Worm (Caenorhabditis elegans) whole organism, early embryonic: Measurements from ENCODE around the gene dpy-27.

Source experiments
- B0310.2 ChIP-seq: sonication (generic microtip); optimal IDR thresholded peaks from 2 replicates; lab custom pipeline; 2016; ENCODE audit warnings: mild to moderate bottlenecking, missing genetic modification characterization, missing compliant biosample characterization
- F13C5.2 ChIP-seq: sonication (generic microtip); optimal IDR thresholded peaks from 2 replicates; lab custom pipeline; 2017; ENCODE audit warnings: mild to moderate bottlenecking, missing genetic modification characterization, inconsistent platforms, missing compliant biosample characterization
- aly-1 ChIP-seq: sonication (generic microtip); optimal IDR thresholded peaks from 2 replicates; lab custom pipeline; 2016; ENCODE audit warnings: missing genetic modification characterization, missing compliant biosample characterization
- ama-1 ChIP-seq: fragments of 150-350 bp; optimal IDR thresholded peaks from 2 replicates; lab custom pipeline; 2014
- ceh-13 ChIP-seq: fragments of 200-800 bp; sonication (Bioruptor generic); optimal IDR thresholded peaks from 2 replicates; lab custom pipeline; 2018; ENCODE audit warnings: mild to moderate bottlenecking, missing genetic modification characterization, missing compliant biosample characterization
- ceh-36 ChIP-seq: sonication (generic microtip); optimal IDR thresholded peaks from 2 replicates; lab custom pipeline; 2016; ENCODE audit warnings: missing genetic modification characterization, inconsistent platforms, missing compliant biosample characterization
- ets-7 ChIP-seq: sonication (generic microtip); optimal IDR thresholded peaks from 2 replicates; lab custom pipeline; 2016; ENCODE audit warnings: missing genotype, missing genetic modification characterization, missing compliant biosample characterization
- flt-1 ChIP-seq: fragments of 200-800 bp; sonication (Bioruptor generic); IDR thresholded peaks from 2 replicates; pipeline ENCODE4 v1.3.6; 2022; ENCODE audit warnings: missing genetic modification characterization, missing compliant biosample characterization
- hmbx-1 ChIP-seq: sonication (generic microtip); optimal IDR thresholded peaks from 2 replicates; lab custom pipeline; 2016; ENCODE audit warnings: mild to moderate bottlenecking, missing genetic modification characterization, missing compliant biosample characterization
- hmg-4 ChIP-seq: fragments of 200-800 bp; sonication (Bioruptor generic); optimal IDR thresholded peaks from 2 replicates; lab custom pipeline; 2018; ENCODE audit warnings: mild to moderate bottlenecking, missing genetic modification characterization, missing compliant biosample characterization
- hnd-1 ChIP-seq: sonication (generic microtip); optimal IDR thresholded peaks from 2 replicates; lab custom pipeline; 2016; ENCODE audit warnings: missing genetic modification characterization, missing compliant biosample characterization
- pes-1 ChIP-seq: fragments of 200-800 bp; sonication (Bioruptor generic); IDR thresholded peaks from 2 replicates; pipeline ENCODE4 v1.3.6; 2022; ENCODE audit warnings: missing genetic modification reagents, missing genetic modification characterization, missing compliant biosample characterization
- scrt-1 ChIP-seq: fragments of 200-800 bp; sonication (Bioruptor generic); IDR thresholded peaks from 2 replicates; pipeline ENCODE4 v1.3.6; 2022; ENCODE audit warnings: missing genetic modification characterization, missing compliant biosample characterization
- sea-1 ChIP-seq: fragments of 200-800 bp; sonication (Bioruptor generic); conservative IDR thresholded peaks from 2 replicates; pipeline ENCODE4 v1.3.6; 2022; ENCODE audit warnings: missing genetic modification characterization, missing compliant biosample characterization
- tbx-11 ChIP-seq: fragments of 200-800 bp; sonication (Bioruptor generic); IDR thresholded peaks from 2 replicates; pipeline ENCODE4 v1.3.6; 2022; ENCODE audit warnings: missing genetic modification characterization, missing compliant biosample characterization
- tbx-37 ChIP-seq: fragments of 200-800 bp; sonication (Bioruptor generic); conservative IDR thresholded peaks from 2 replicates; pipeline ENCODE4 v1.3.6; 2022; ENCODE audit warnings: missing genetic modification reagents, missing genetic modification characterization, missing compliant biosample characterization
- tra-4 ChIP-seq: sonication (generic microtip); optimal IDR thresholded peaks from 2 replicates; lab custom pipeline; 2017; ENCODE audit warnings: missing genetic modification characterization, missing compliant biosample characterization

Gene dpy-27

DNA sequence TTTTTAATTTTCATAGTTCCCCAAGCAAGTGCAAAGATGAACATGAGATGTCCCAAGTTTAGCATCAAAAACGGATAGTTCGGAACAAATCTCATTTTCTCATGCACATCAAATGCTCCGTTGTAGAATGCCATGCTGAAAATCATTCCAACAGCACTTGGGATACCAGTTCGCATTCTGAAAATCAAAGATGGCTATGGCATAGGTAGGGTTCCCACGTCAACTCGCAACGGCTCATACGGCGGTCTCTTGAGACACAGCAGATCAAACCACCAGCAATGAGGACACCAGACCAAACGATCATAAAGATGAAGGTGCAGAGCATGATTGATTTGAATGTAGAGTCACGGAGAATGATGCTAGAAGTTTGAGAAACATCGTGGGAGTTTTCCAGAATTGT is 16.4 kb downstream of the dpy-27 start:
- TF ChIP-seq hnd-1 (tag; lab: Kevin White, UChicago): no peak
- TF ChIP-seq sea-1 (GFP tag; lab: Robert Waterston, UW): no peak
- no peak for TF ChIP-seq ceh-36
- no peak for TF ChIP-seq B0310.2 (tag; lab: Kevin White, UChicago)
- no peak for TF ChIP-seq hmg-4 (GFP tag; lab: Kevin White, UChicago)

DNA sequence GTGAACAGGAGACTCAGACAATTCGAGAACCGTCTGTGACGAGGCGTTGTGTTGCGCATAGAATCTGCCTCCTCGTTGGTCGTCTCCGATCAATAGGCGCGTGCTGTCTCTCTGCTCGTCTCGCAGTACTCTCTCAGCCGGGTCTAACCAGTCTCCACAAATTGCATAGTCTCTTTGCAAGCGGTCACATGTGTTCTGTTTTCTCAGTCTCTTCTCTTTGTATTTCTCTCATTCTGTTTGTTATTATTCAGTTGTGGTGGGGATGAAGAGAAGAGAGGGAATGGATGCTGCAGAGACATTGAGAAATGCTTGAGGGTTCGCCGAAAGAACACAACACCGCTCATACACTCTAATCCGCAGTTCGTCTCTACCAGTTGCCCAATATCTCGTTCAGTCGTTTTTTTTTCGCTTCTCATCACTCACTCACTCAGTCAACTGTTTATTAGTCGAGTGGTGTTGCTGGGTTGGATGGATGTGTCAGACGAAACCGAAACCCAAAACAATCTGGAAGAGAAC is 18.0 kb downstream of the dpy-27 start:
- peak; percentile 55 for TF ChIP-seq ceh-36
- peak; percentile 43 for TF ChIP-seq pes-1
- TF ChIP-seq hmg-4 (GFP tag; lab: Kevin White, UChicago): peak; percentile 84
- TF ChIP-seq tbx-11 (GFP tag; lab: Robert Waterston, UW): no peak
- TF ChIP-seq flt-1: no peak
- peak; percentile 66 for TF ChIP-seq F13C5.2 (tag; lab: Kevin White, UChicago)
- no peak for TF ChIP-seq sea-1 (GFP tag; lab: Robert Waterston, UW)

DNA sequence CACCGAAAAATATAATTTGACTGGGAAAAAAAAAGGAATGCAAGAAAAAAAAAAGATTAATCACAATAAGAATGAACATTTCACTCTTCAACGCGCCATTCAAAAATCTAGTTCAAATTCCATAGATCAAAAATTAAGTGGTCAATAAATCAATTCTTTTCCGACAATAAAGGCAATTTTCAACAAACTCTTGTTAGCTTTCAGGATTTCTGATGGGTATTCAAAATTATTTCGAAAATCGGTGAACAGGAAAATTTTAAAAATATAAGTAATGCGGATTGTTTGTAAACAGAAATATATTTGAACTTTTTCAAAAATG is 18.6 kb downstream of the dpy-27 start:
- TF ChIP-seq flt-1 (no peak), hmg-4 (GFP tag; lab: Kevin White, UChicago) (no peak), B0310.2 (tag; lab: Kevin White, UChicago) (no peak), ets-7 (tag; lab: Kevin White, UChicago) (no peak), sea-1 (GFP tag; lab: Robert Waterston, UW) (no peak), ceh-13 (no peak), aly-1 (tag; lab: Kevin White, UChicago) (no peak), pes-1 (no peak), hmbx-1 (no peak), ama-1 (no peak), hnd-1 (tag; lab: Kevin White, UChicago) (no peak), tra-4 (tag; lab: Kevin White, UChicago) (no peak), ceh-36 (no peak)

DNA sequence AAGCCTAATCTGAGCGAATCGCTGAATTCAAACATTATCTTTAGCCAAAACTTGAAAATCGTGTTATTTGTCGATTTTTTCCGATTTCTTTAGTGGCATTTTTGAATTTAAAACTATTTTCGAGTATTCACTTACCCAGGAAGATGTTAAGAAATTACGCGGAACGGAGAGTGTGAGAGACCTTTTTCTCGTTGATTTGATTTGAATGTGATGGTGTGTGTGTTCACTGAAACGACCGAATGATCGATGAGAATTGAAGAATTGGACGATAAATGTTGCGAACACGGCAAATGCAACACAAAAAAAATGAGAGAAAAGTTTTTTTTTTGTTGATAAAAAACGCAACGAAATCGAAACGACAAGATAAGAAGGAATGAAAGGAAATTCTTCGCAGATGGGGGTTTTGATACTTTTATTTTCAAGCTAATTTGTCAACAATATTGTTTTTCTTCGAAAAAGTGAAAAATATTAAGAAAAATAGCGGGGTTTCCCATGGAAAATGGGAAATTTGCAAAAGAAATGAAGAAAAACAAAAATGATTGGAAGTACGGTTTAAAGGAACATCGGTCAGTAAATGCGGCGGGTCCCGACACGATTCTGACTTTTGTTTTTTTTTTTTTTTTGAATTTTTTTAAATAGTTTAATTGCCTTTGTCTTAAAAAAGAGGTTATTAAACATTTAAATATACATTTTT is 19.1 kb downstream of the dpy-27 start, which contains the start of gene mtm-3:
mtm-3 (minus strand) TSS at position 228 of the 694 bp plus-strand sequence.
- TF ChIP-seq tra-4 (tag; lab: Kevin White, UChicago) (no peak), tbx-11 (GFP tag; lab: Robert Waterston, UW) (no peak), F13C5.2 (tag; lab: Kevin White, UChicago) (no peak), hmbx-1 (no peak), tbx-37 (GFP tag; lab: Robert Waterston, UW) (no peak), B0310.2 (tag; lab: Kevin White, UChicago) (no peak), pes-1 (no peak), hmg-4 (GFP tag; lab: Kevin White, UChicago) (no peak), scrt-1 (no peak), hnd-1 (tag; lab: Kevin White, UChicago) (no peak), sea-1 (GFP tag; lab: Robert Waterston, UW) (no peak), ceh-36 (no peak), flt-1 (no peak)

DNA sequence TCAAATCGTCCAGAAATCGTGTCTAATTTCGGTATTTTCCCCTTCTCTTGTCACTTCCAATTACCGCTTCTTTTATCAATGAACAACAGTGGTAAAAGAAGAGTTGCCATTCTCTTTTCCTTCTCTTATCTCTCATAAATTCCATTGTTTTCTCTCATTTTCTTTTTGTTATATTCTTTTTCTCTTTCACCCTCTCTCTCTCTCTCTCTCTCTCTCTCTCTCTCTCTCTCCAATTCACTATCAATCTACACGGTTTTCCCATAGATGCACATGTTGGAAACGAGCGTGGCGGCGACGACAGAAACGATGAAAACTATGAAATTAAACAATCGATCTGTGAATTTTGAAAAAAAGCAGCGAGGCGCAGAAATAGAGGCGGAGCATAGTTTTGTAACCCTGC is 20.3 kb downstream of the dpy-27 start:
- no peak for TF ChIP-seq ets-7 (tag; lab: Kevin White, UChicago)
- TF ChIP-seq aly-1 (tag; lab: Kevin White, UChicago): no peak
- no peak for TF ChIP-seq pes-1
- no peak for TF ChIP-seq flt-1
- TF ChIP-seq sea-1 (GFP tag; lab: Robert Waterston, UW): no peak
- TF ChIP-seq tbx-11 (GFP tag; lab: Robert Waterston, UW): no peak
- no peak for TF ChIP-seq scrt-1
- no peak for TF ChIP-seq B0310.2 (tag; lab: Kevin White, UChicago)
- no peak for TF ChIP-seq tra-4 (tag; lab: Kevin White, UChicago)
- TF ChIP-seq hmg-4 (GFP tag; lab: Kevin White, UChicago): no peak
- TF ChIP-seq ceh-36: no peak
- no peak for TF ChIP-seq tbx-37 (GFP tag; lab: Robert Waterston, UW)
- TF ChIP-seq ama-1: no peak
- no peak for TF ChIP-seq ceh-13

DNA sequence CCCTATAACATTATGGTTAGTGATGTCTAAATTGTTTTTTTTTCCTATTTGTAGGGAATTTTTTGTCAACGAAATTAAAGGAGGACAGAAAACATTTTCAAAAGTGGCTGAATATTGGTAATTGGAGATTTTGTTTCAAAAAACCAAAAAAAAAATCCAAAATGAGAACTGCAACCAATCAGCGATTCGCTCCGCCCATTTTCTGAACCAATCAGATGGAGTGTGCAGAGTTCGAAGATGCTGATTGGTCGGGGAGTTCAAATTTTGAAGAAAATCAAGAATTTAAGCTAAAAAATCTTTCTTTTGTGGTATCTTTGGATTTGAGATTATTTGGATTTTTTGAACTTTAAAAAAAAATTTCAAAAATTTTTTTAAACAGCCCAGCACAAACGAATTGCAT is 21.1 kb downstream of the dpy-27 start:
- TF ChIP-seq tra-4 (tag; lab: Kevin White, UChicago) (no peak), aly-1 (tag; lab: Kevin White, UChicago) (no peak), ets-7 (tag; lab: Kevin White, UChicago) (no peak), hmg-4 (GFP tag; lab: Kevin White, UChicago) (no peak)

DNA sequence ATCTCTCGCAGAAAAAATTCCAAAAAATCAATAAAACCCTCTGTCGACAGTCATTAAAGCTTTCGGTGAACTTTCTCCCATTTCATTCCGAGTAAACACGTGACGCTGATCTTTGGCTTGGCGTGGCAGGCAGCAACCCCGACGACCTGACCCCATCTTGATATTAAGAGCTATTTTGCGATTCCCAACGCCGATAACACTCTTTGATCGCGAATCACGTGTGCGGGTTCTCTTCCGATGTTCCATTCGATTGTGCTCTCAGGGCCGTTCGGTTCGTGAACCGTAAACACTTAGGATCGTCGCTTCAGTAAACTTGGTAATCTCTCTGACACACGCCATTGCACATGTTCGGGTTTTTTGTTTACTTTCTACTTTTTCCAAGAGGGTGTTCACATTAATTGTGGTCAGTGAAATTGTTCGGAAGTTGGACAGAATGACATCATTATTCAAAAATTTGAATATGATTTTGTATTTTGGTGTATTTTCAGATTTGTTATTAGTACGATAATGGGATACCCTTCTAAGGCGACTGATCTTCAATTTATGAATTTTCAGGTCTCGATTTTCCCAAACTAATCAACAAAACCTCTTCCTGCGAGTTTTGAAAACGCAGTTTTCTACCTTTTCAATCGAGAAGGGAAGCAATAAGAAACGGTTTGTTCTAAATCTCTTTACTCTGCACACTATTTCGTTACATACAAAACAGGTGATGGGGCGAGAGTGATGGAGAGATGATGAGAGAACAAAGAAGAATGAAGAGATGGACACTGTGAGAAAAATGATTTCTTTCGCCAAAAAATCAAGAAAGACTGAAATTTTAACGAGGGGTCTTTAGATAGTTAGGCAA is 22.1 kb downstream of the dpy-27 start:
- TF ChIP-seq tra-4 (tag; lab: Kevin White, UChicago) (no peak), ama-1 (no peak), pes-1 (no peak), tbx-37 (GFP tag; lab: Robert Waterston, UW) (no peak), scrt-1 (no peak), flt-1 (no peak), aly-1 (tag; lab: Kevin White, UChicago) (no peak), B0310.2 (tag; lab: Kevin White, UChicago) (no peak)

DNA sequence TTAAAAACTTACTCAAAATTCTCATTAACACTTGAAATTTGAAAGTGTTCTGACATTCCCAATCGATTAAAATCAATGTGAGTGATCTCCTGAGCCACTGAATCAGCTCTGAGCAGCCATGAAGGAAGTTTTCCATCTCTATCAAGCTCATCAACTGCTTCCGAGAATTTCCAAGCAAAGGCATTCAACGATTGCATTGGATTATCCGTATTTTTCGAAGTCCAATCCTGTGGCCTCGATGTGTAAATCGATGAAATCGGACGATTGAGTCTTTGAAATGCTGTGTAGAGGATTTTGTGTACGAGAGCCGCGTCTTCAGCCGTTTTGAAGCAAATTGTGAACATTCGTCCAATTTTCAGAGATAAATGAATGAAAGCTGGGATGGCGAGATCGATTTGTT is 23.5 kb downstream of the dpy-27 start:
- TF ChIP-seq ceh-13 (no peak), ceh-36 (no peak), tbx-37 (GFP tag; lab: Robert Waterston, UW) (no peak), flt-1 (no peak), tra-4 (tag; lab: Kevin White, UChicago) (no peak), sea-1 (GFP tag; lab: Robert Waterston, UW) (no peak), hnd-1 (tag; lab: Kevin White, UChicago) (no peak), tbx-11 (GFP tag; lab: Robert Waterston, UW) (no peak), ama-1 (no peak), F13C5.2 (tag; lab: Kevin White, UChicago) (no peak), hmg-4 (GFP tag; lab: Kevin White, UChicago) (no peak), hmbx-1 (no peak), scrt-1 (no peak), aly-1 (tag; lab: Kevin White, UChicago) (no peak), pes-1 (no peak), ets-7 (tag; lab: Kevin White, UChicago) (no peak)
